Fruit fly (Drosophila melanogaster) whole organism, wandering third instar larva: ENCODE data around the gene CG17721.
A peak's percentile ranks its signal among the peaks of the same experiment; 100 is the strongest.

ENCODE experiments used
- Abd-B ChIP-seq: fragments of >200 bp; optimal IDR thresholded peaks from 2 replicates; lab custom pipeline; 2017; ENCODE audit warnings: missing biosample characterization, missing genetic modification characterization
- CG32264 ChIP-seq: fragments of 200-800 bp; sonication (Bioruptor generic); optimal IDR thresholded peaks from 2 replicates; lab custom pipeline; 2016; ENCODE audit warnings: missing biosample characterization, missing genetic modification characterization
- CG9705 ChIP-seq: fragments of 200-800 bp; sonication (Bioruptor generic); optimal IDR thresholded peaks from 2 replicates; lab custom pipeline; 2018; ENCODE audit warnings: missing biosample characterization, mild to moderate bottlenecking, missing genetic modification characterization
- CrebA ChIP-seq: fragments of 200-800 bp; sonication (Bioruptor generic); optimal IDR thresholded peaks from 2 replicates; lab custom pipeline; 2016; ENCODE audit warnings: missing biosample characterization, mild to moderate bottlenecking, missing genetic modification characterization, borderline replicate concordance
- Dif ChIP-seq: fragments of 200-275, 200-300 bp; sonication (Bioruptor generic); optimal IDR thresholded peaks from 2 replicates; lab custom pipeline; 2018; ENCODE audit warnings: missing biosample characterization, missing genetic modification characterization; ENCODE audit not compliant: partially characterized antibody
- GATAd ChIP-seq: sonication (Bioruptor generic); optimal IDR thresholded peaks from 2 replicates; lab custom pipeline; 2016; ENCODE audit warnings: missing biosample characterization, missing genetic modification characterization
- HLH106 ChIP-seq: fragments of 200-800 bp; optimal IDR thresholded peaks from 3 replicates; lab custom pipeline; 2019; ENCODE audit warnings: missing biosample characterization, mild to moderate bottlenecking, missing genetic modification characterization, moderate library complexity
- Hnf4 ChIP-seq: fragments of 200-800 bp; sonication (Bioruptor generic); optimal IDR thresholded peaks from 2 replicates; lab custom pipeline; 2016; ENCODE audit warnings: missing biosample characterization, mild to moderate bottlenecking, missing genetic modification characterization
- Hr78 ChIP-seq: fragments of >200 bp; optimal IDR thresholded peaks from 2 replicates; lab custom pipeline; 2017; ENCODE audit warnings: missing biosample characterization, missing genetic modification characterization
- Hr83 ChIP-seq: fragments of 200-300 bp; sonication (Bioruptor generic); optimal IDR thresholded peaks from 2 replicates; lab custom pipeline; 2016; ENCODE audit warnings: missing biosample characterization, mild to moderate bottlenecking, missing genetic modification characterization, moderate library complexity; ENCODE audit not compliant: poor library complexity, severe bottlenecking
- Jra ChIP-seq: sonication (Bioruptor generic); optimal IDR thresholded peaks from 2 replicates; lab custom pipeline; 2016; ENCODE audit warnings: missing biosample characterization, missing genetic modification characterization
- Mio ChIP-seq: sonication (Bioruptor generic); optimal IDR thresholded peaks from 2 replicates; lab custom pipeline; 2016; ENCODE audit warnings: missing biosample characterization, missing genetic modification characterization
- Myc ChIP-seq: fragments of >200 bp; optimal IDR thresholded peaks from 2 replicates; lab custom pipeline; 2017
- N ChIP-seq: fragments of >200 bp; optimal IDR thresholded peaks from 2 replicates; lab custom pipeline; 2018; ENCODE audit warnings: missing biosample characterization, missing external identifiers, missing genetic modification characterization
- OdsH ChIP-seq: fragments of 200-800 bp; sonication (Bioruptor generic); optimal IDR thresholded peaks from 2 replicates; lab custom pipeline; 2016; ENCODE audit warnings: missing biosample characterization, mild to moderate bottlenecking, missing genetic modification characterization
- Rel ChIP-seq, 2 experiments: fragments of 200-800 bp; sonication (Bioruptor generic) in 1 of 2; optimal IDR thresholded peaks; 2 replicates in 1 of 2; 3 replicates in 1 of 2; lab custom pipeline; 2016 to 2019; ENCODE audit warnings: mild to moderate bottlenecking in 2 of 2, missing biosample characterization in 2 of 2, missing genetic modification characterization in 2 of 2, moderate library complexity in 1 of 2
- Sp1 ChIP-seq: fragments of 200-800 bp; sonication (Bioruptor generic); optimal IDR thresholded peaks from 3 replicates; lab custom pipeline; 2019; ENCODE audit warnings: missing biosample characterization, mild to moderate bottlenecking, missing genetic modification characterization, moderate library complexity
- Vsx2 ChIP-seq: fragments of 200-300, 225-300 bp; sonication (Bioruptor generic); optimal IDR thresholded peaks from 2 replicates; lab custom pipeline; 2018; ENCODE audit warnings: missing biosample characterization, missing genetic modification characterization; ENCODE audit not compliant: partially characterized antibody
- br ChIP-seq: fragments of 200-800 bp; sonication (Bioruptor generic); optimal IDR thresholded peaks from 2 replicates; lab custom pipeline; 2016; ENCODE audit warnings: missing biosample characterization, missing genetic modification characterization
- brk ChIP-seq: fragments of 200-800 bp; sonication (Bioruptor generic); optimal IDR thresholded peaks from 2 replicates; lab custom pipeline; 2016; ENCODE audit warnings: missing biosample characterization, mild to moderate bottlenecking, missing genetic modification characterization
- dl ChIP-seq, 2 experiments: fragments of 175-275, 200-275 bp in 1 of 2; fragments of 200-275 bp in 1 of 2; sonication (Bioruptor generic); optimal IDR thresholded peaks; lab custom pipeline; 2018; ENCODE audit warnings: mild to moderate bottlenecking in 2 of 2, missing biosample characterization in 2 of 2, missing genetic modification characterization in 2 of 2, moderate library complexity in 2 of 2; ENCODE audit not compliant: partially characterized antibody in 2 of 2, insufficient read depth in 1 of 2
- dmrt93B ChIP-seq: fragments of 200-800 bp; sonication (Bioruptor generic); optimal IDR thresholded peaks from 2 replicates; lab custom pipeline; 2018; ENCODE audit warnings: missing biosample characterization, mild to moderate bottlenecking, missing genetic modification characterization
- dsf ChIP-seq: sonication (Bioruptor generic); optimal IDR thresholded peaks from 2 replicates; lab custom pipeline; 2016; ENCODE audit warnings: missing biosample characterization, missing genetic modification characterization, borderline replicate concordance
- ey ChIP-seq: fragments of 200-800 bp; sonication (Bioruptor generic); optimal IDR thresholded peaks from 2 replicates; lab custom pipeline; 2016; ENCODE audit warnings: missing biosample characterization, missing genetic modification characterization
- foxo ChIP-seq, 2 experiments: fragments of 200-800 bp; sonication (Bioruptor generic); optimal IDR thresholded peaks; 2 replicates in 1 of 2; 3 replicates in 1 of 2; lab custom pipeline; 2016 to 2017; ENCODE audit warnings: missing biosample characterization in 2 of 2, missing genetic modification characterization in 2 of 2
- fru ChIP-seq: fragments of 200-800 bp; sonication (Bioruptor generic); optimal IDR thresholded peaks from 3 replicates; lab custom pipeline; 2016; ENCODE audit warnings: missing biosample characterization, mild to moderate bottlenecking, missing genetic modification characterization
- h ChIP-seq: fragments of 200-800 bp; sonication (Bioruptor generic); optimal IDR thresholded peaks from 3 replicates; lab custom pipeline; 2016; ENCODE audit warnings: missing biosample characterization, mild to moderate bottlenecking, missing genetic modification characterization
- jim ChIP-seq: fragments of 175-275, 200-325 bp; sonication (Bioruptor generic); optimal IDR thresholded peaks from 2 replicates; lab custom pipeline; 2016; ENCODE audit warnings: missing biosample characterization, mild to moderate bottlenecking, missing genetic modification characterization
- lola ChIP-seq: fragments of >200 bp; optimal IDR thresholded peaks from 2 replicates; lab custom pipeline; 2017; ENCODE audit warnings: missing biosample characterization, missing genetic modification characterization
- pan ChIP-seq: fragments of >200 bp; optimal IDR thresholded peaks from 2 replicates; lab custom pipeline; 2017
- psq ChIP-seq: fragments of 200-800 bp; sonication (Bioruptor generic); optimal IDR thresholded peaks from 3 replicates; lab custom pipeline; 2017; ENCODE audit warnings: missing biosample characterization, mild to moderate bottlenecking, missing genetic modification characterization, moderate library complexity
- rgr ChIP-seq: fragments of 200-800 bp; sonication (Bioruptor generic); optimal IDR thresholded peaks from 3 replicates; lab custom pipeline; 2016; ENCODE audit warnings: missing biosample characterization, mild to moderate bottlenecking, missing genetic modification characterization
- sage ChIP-seq: fragments of 200-800 bp; sonication (Bioruptor generic); optimal IDR thresholded peaks from 2 replicates; lab custom pipeline; 2016; ENCODE audit warnings: missing biosample characterization, mild to moderate bottlenecking, missing genetic modification characterization
- sv ChIP-seq: fragments of 200-800 bp; sonication (Bioruptor generic); optimal IDR thresholded peaks from 3 replicates; lab custom pipeline; 2016; ENCODE audit warnings: missing biosample characterization, missing genetic modification characterization
- tai ChIP-seq: sonication (Bioruptor generic); optimal IDR thresholded peaks from 2 replicates; lab custom pipeline; 2016; ENCODE audit warnings: missing biosample characterization, missing genetic modification characterization
- usp ChIP-seq: fragments of >200 bp; optimal IDR thresholded peaks from 2 replicates; lab custom pipeline; 2017; ENCODE audit warnings: missing biosample characterization, missing genetic modification characterization
- woc ChIP-seq: sonication (Bioruptor generic); optimal IDR thresholded peaks from 2 replicates; lab custom pipeline; 2016; ENCODE audit warnings: missing biosample characterization, mild to moderate bottlenecking, missing genetic modification characterization

Gene CG17721

DNA sequence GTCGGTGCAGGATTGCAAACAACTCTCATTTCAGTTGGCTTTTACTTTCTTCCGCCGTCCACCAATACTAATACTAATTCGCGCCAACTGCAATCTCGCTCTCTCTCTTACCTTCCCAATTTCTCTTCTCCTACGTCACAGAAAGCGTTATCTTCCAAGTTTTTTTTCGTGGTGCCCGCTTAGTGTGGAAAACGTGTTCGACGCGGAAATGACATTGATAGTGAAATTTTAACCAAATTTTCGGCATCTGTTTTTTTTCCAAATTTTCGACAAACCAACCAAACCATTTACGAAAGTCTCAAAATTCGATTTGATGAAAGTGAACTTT lies 37.6 kb upstream of the CG17721 start, which contains the start of gene cu:
Gene cu (plus strand): TSS at position 204 of the 328 bp plus-strand sequence.
- TF ChIP-seq sv (GFP tag; lab: Kevin White, UChicago) (peak; percentile 32), Jra (GFP tag; lab: Kevin White, UChicago) (peak; percentile 86), psq (GFP tag; lab: Kevin White, UChicago) (no peak), brk (GFP tag; lab: Kevin White, UChicago) (peak; percentile 60), rgr (GFP tag; lab: Kevin White, UChicago) (no peak), foxo (GFP tag; optimal IDR thresholded peaks at IDR 0.05; lab: Kevin White, UChicago) (no peak), Dif (GFP tag; lab: Kevin White, UChicago) (peak; percentile 62), sage (GFP tag; lab: Kevin White, UChicago) (no peak), dl (GFP tag; optimal IDR thresholded peaks at IDR 0.05; lab: Kevin White, UChicago; ENCODE audit: insufficient read depth in 1 of 2, partially characterized antibody in 2 of 2) (peak; percentile 76 to 82), Vsx2 (GFP tag; lab: Kevin White, UChicago) (peak; percentile 12), fru (GFP tag; lab: Kevin White, UChicago) (no peak)

DNA sequence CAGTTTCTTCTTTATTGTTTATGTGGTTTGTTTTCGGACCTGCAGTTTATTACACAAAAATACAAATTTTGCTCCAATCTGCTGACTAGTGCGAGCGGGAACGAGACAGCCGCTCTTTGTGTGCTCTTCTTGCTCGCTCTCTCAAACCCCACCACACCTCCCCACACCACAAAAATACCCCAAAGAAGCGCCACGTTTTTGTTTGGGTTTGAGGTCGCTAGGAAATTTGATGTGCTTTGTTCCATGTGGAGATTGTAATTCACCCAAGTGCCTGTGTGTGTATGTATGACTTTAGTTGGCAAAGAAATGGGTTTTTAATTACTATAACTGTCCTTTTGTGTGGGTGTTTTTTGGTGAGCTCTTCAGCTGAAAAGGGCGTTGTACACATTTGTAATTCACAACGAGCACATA lies 36.9 kb upstream of the CG17721 start:
- no peak for TF ChIP-seq usp (GFP tag; lab: Kevin White, UChicago)
- no peak for TF ChIP-seq GATAd
- TF ChIP-seq CG32264 (GFP tag; lab: Kevin White, UChicago), result no peak
- peak; percentile 79 for TF ChIP-seq woc (GFP tag; lab: Kevin White, UChicago)
- TF ChIP-seq Abd-B (GFP tag; lab: Kevin White, UChicago), result no peak
- TF ChIP-seq CG9705 (GFP tag; lab: Kevin White, UChicago), result no peak
- TF ChIP-seq OdsH (GFP tag; lab: Kevin White, UChicago), result no peak
- TF ChIP-seq br (GFP tag; lab: Kevin White, UChicago), result peak; percentile 38
- no peak for TF ChIP-seq Jra (GFP tag; lab: Kevin White, UChicago)
- no peak for TF ChIP-seq Sp1 (GFP tag; lab: Kevin White, UChicago)
- TF ChIP-seq HLH106 (tag; lab: Kevin White, UChicago), result peak; percentile 21
- TF ChIP-seq Hr83 (GFP tag; lab: Kevin White, UChicago), result no peak
- TF ChIP-seq h, result peak; percentile 29
- TF ChIP-seq lola (GFP tag; lab: Kevin White, UChicago), result no peak
- no peak for TF ChIP-seq Hr78 (GFP tag; lab: Kevin White, UChicago)
- TF ChIP-seq dsf (GFP tag; lab: Kevin White, UChicago), result no peak
- TF ChIP-seq N (GFP tag; lab: Kevin White, UChicago), result no peak
- TF ChIP-seq Mio (GFP tag; lab: Kevin White, UChicago), result no peak
- peak; percentile 19 for TF ChIP-seq Dif (GFP tag; lab: Kevin White, UChicago)
- TF ChIP-seq Myc (lab: Kevin White, UChicago), result no peak
- no peak for TF ChIP-seq jim (GFP tag; lab: Kevin White, UChicago)
- TF ChIP-seq brk (GFP tag; lab: Kevin White, UChicago), result no peak
- TF ChIP-seq dmrt93B (GFP tag; lab: Kevin White, UChicago), result no peak
- no peak for TF ChIP-seq pan
- TF ChIP-seq sage (GFP tag; lab: Kevin White, UChicago), result no peak
- peak; percentile 5 for TF ChIP-seq Hnf4 (GFP tag; lab: Kevin White, UChicago)
- TF ChIP-seq psq (GFP tag; lab: Kevin White, UChicago), result peak; percentile 48
- no peak for TF ChIP-seq ey (GFP tag; lab: Kevin White, UChicago)
- TF ChIP-seq Vsx2 (GFP tag; lab: Kevin White, UChicago), result peak; percentile 8
- peak; percentile 12 to 53 for TF ChIP-seq dl (GFP tag; optimal IDR thresholded peaks at IDR 0.05; lab: Kevin White, UChicago; ENCODE audit: insufficient read depth in 1 of 2, partially characterized antibody in 2 of 2)
- TF ChIP-seq foxo (GFP tag; optimal IDR thresholded peaks at IDR 0.05; lab: Kevin White, UChicago), result peak in 1 of 2 experiments; percentile 9
- peak; percentile 84 for TF ChIP-seq CrebA (GFP tag; lab: Kevin White, UChicago)
- TF ChIP-seq fru (GFP tag; lab: Kevin White, UChicago), result no peak
- peak; percentile 21 for TF ChIP-seq rgr (GFP tag; lab: Kevin White, UChicago)
- no peak for TF ChIP-seq tai
- TF ChIP-seq Rel (GFP tag; optimal IDR thresholded peaks at IDR 0.05; lab: Kevin White, UChicago), result no peak
- peak; percentile 75 for TF ChIP-seq Rel (tag; optimal IDR thresholded peaks at IDR 0.05; lab: Kevin White, UChicago)
